Worm (Caenorhabditis elegans): ENCODE results near the gene snai-1.

DNA sequence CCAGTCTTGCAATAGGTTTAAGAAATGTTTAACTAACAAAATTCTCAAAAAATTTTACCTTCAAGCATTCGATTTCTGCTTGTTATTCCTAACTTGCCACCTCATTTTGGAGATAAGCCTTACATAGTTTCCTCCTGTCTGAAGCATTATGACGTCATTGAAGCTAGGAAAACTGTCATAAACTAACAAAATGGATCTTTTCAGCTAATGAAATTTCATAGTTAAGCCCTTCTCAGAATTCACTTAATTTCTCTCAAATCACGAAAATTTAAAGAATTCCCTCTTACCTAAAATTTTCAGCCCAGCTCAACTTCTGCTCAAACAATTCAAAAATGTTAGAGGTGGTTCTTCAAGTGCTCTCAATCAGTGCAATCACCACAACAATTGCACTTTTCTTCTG, 6.3 kb downstream of the snai-1 start, which contains the start of gene swt-1:
- TF ChIP-seq blmp-1 (tag; optimal IDR thresholded peaks at IDR 0.05; ENCODE audit: insufficient read depth) = no peak
- TF ChIP-seq ceh-82 (tag; optimal IDR thresholded peaks at IDR 0.05) = no peak
- no peak for TF ChIP-seq snpc-4 (tag; optimal IDR thresholded peaks at IDR 0.05)
- TF ChIP-seq F13H6.1 (tag; optimal IDR thresholded peaks at IDR 0.05) = no peak
- no peak for TF ChIP-seq nhr-237 (tag; optimal IDR thresholded peaks at IDR 0.05)
- TF ChIP-seq sem-4 (tag; optimal IDR thresholded peaks at IDR 0.05) = no peak

Measured in whole organism, L2 larva.